Worm (Caenorhabditis elegans): ENCODE measurements around the gene atic-1.

The atic-1 gene

ce11 chrIV:7881726-7882125 is at the start of gene atic-1:
TSS of gene atic-1 (plus strand) at chrIV:7882026.
- TF ChIP-seq T22C8.4 (GFP tag; IDR thresholded peaks at IDR 0.05) (no peak), klf-2 (GFP tag; conservative IDR thresholded peaks at IDR 0.05) (no peak), ztf-23 (GFP tag; IDR thresholded peaks at IDR 0.05) (no peak), cog-1 (tag; optimal IDR thresholded peaks at IDR 0.05) (no peak)

ce11 chrIV:7834625-7835228 is 47.1 kb upstream of the atic-1 start, which contains the start of gene erp-44.2:
TSS of gene erp-44.2 (minus strand) at chrIV:7834675.
- no peak for TF ChIP-seq tab-1 (GFP tag; IDR thresholded peaks at IDR 0.05)
- TF ChIP-seq cog-1 (tag; optimal IDR thresholded peaks at IDR 0.05) = no peak
- TF ChIP-seq ztf-23 (GFP tag; IDR thresholded peaks at IDR 0.05) = no peak
- TF ChIP-seq ztf-29 (GFP tag; IDR thresholded peaks at IDR 0.05) = no peak
- no peak for TF ChIP-seq ref-1 (GFP tag; conservative IDR thresholded peaks at IDR 0.05)
- no peak for TF ChIP-seq flt-1 (GFP tag; IDR thresholded peaks at IDR 0.05)
- no peak for TF ChIP-seq T22C8.4 (GFP tag; IDR thresholded peaks at IDR 0.05)

- TF ChIP-seq ztf-23 (GFP tag; IDR thresholded peaks at IDR 0.05) (no peak), cog-1 (tag; optimal IDR thresholded peaks at IDR 0.05) (no peak), flt-1 (GFP tag; IDR thresholded peaks at IDR 0.05) (no peak), klf-2 (GFP tag; conservative IDR thresholded peaks at IDR 0.05) (no peak), ref-1 (GFP tag; conservative IDR thresholded peaks at IDR 0.05) (no peak), ztf-29 (GFP tag; IDR thresholded peaks at IDR 0.05) (no peak), med-1 (GFP tag; optimal IDR thresholded peaks at IDR 0.05; ENCODE audit: insufficient read depth) (no peak), T22C8.4 (GFP tag; IDR thresholded peaks at IDR 0.05) (no peak), tab-1 (GFP tag; IDR thresholded peaks at IDR 0.05) (no peak)
Measured at ce11 chrIV:7836030-7836429, 45.8 kb upstream of the atic-1 start.

ce11 chrIV:7836491-7836890 is 45.3 kb upstream of the atic-1 start:
- TF ChIP-seq ztf-23 (GFP tag; IDR thresholded peaks at IDR 0.05) (no peak), tab-1 (GFP tag; IDR thresholded peaks at IDR 0.05) (no peak), flt-1 (GFP tag; IDR thresholded peaks at IDR 0.05) (no peak), klf-2 (GFP tag; conservative IDR thresholded peaks at IDR 0.05) (no peak), ztf-29 (GFP tag; IDR thresholded peaks at IDR 0.05) (no peak)

ce11 chrIV:7838426-7838825 is 43.4 kb upstream of the atic-1 start, which contains the start of gene C06A6.7:
TSS of gene C06A6.7 (minus strand) at chrIV:7838526.
- TF ChIP-seq T22C8.4 (GFP tag; IDR thresholded peaks at IDR 0.05) = no peak
- TF ChIP-seq cog-1 (tag; optimal IDR thresholded peaks at IDR 0.05) = no peak
- TF ChIP-seq tab-1 (GFP tag; IDR thresholded peaks at IDR 0.05) = no peak
- TF ChIP-seq ref-1 (GFP tag; conservative IDR thresholded peaks at IDR 0.05) = no peak
- TF ChIP-seq ztf-29 (GFP tag; IDR thresholded peaks at IDR 0.05) = no peak
- TF ChIP-seq klf-2 (GFP tag; conservative IDR thresholded peaks at IDR 0.05) = no peak
- no peak for TF ChIP-seq med-1 (GFP tag; optimal IDR thresholded peaks at IDR 0.05; ENCODE audit: insufficient read depth)
- TF ChIP-seq flt-1 (GFP tag; IDR thresholded peaks at IDR 0.05) = no peak
- no peak for TF ChIP-seq ztf-23 (GFP tag; IDR thresholded peaks at IDR 0.05)

ce11 chrIV:7839923-7840322 is 41.9 kb upstream of the atic-1 start:
- TF ChIP-seq tab-1 (GFP tag; IDR thresholded peaks at IDR 0.05) (no peak), cog-1 (tag; optimal IDR thresholded peaks at IDR 0.05) (no peak), ztf-29 (GFP tag; IDR thresholded peaks at IDR 0.05) (no peak), flt-1 (GFP tag; IDR thresholded peaks at IDR 0.05) (no peak), klf-2 (GFP tag; conservative IDR thresholded peaks at IDR 0.05) (no peak), ref-1 (GFP tag; conservative IDR thresholded peaks at IDR 0.05) (no peak), ztf-23 (GFP tag; IDR thresholded peaks at IDR 0.05) (no peak), T22C8.4 (GFP tag; IDR thresholded peaks at IDR 0.05) (no peak), med-1 (GFP tag; optimal IDR thresholded peaks at IDR 0.05; ENCODE audit: insufficient read depth) (no peak)

ce11 chrIV:7841218-7841617 is 40.6 kb upstream of the atic-1 start:
- TF ChIP-seq ref-1 (GFP tag; conservative IDR thresholded peaks at IDR 0.05) (no peak), cog-1 (tag; optimal IDR thresholded peaks at IDR 0.05) (no peak), T22C8.4 (GFP tag; IDR thresholded peaks at IDR 0.05) (no peak), med-1 (GFP tag; optimal IDR thresholded peaks at IDR 0.05; ENCODE audit: insufficient read depth) (no peak), ztf-29 (GFP tag; IDR thresholded peaks at IDR 0.05) (no peak), klf-2 (GFP tag; conservative IDR thresholded peaks at IDR 0.05) (no peak), ztf-23 (GFP tag; IDR thresholded peaks at IDR 0.05) (no peak), tab-1 (GFP tag; IDR thresholded peaks at IDR 0.05) (no peak), flt-1 (GFP tag; IDR thresholded peaks at IDR 0.05) (no peak)

- TF ChIP-seq T22C8.4 (GFP tag; IDR thresholded peaks at IDR 0.05) = no peak
- no peak for TF ChIP-seq klf-2 (GFP tag; conservative IDR thresholded peaks at IDR 0.05)
- no peak for TF ChIP-seq flt-1 (GFP tag; IDR thresholded peaks at IDR 0.05)
- no peak for TF ChIP-seq med-1 (GFP tag; optimal IDR thresholded peaks at IDR 0.05; ENCODE audit: insufficient read depth)
- TF ChIP-seq cog-1 (tag; optimal IDR thresholded peaks at IDR 0.05) = no peak
- no peak for TF ChIP-seq ztf-23 (GFP tag; IDR thresholded peaks at IDR 0.05)
- no peak for TF ChIP-seq ref-1 (GFP tag; conservative IDR thresholded peaks at IDR 0.05)
Measured at ce11 chrIV:7844333-7844973, 37.4 kb upstream of the atic-1 start.

- TF ChIP-seq T22C8.4 (GFP tag; IDR thresholded peaks at IDR 0.05) (no peak), tab-1 (GFP tag; IDR thresholded peaks at IDR 0.05) (no peak), cog-1 (tag; optimal IDR thresholded peaks at IDR 0.05) (peak; percentile 80), ztf-29 (GFP tag; IDR thresholded peaks at IDR 0.05) (0 out of 2 replicates have a peak, but pooled peaks have one; percentile 42), flt-1 (GFP tag; IDR thresholded peaks at IDR 0.05) (no peak; the same call in 1 of the 2 replicates), ztf-23 (GFP tag; IDR thresholded peaks at IDR 0.05) (0 out of 2 replicates have a peak, but pooled peaks have one; percentile 50), ref-1 (GFP tag; conservative IDR thresholded peaks at IDR 0.05) (no peak; the same call in 1 of the 2 replicates), med-1 (GFP tag; optimal IDR thresholded peaks at IDR 0.05; ENCODE audit: insufficient read depth) (no peak)
Measured at ce11 chrIV:7845585-7845984, 36.2 kb upstream of the atic-1 start.

ce11 chrIV:7846386-7846785 is 35.4 kb upstream of the atic-1 start, which contains the start of gene C06A6.2:
TSS of gene C06A6.2 (plus strand) at chrIV:7846622.
- no peak for TF ChIP-seq klf-2 (GFP tag; conservative IDR thresholded peaks at IDR 0.05)
- no peak for TF ChIP-seq tab-1 (GFP tag; IDR thresholded peaks at IDR 0.05)
- TF ChIP-seq T22C8.4 (GFP tag; IDR thresholded peaks at IDR 0.05) = no peak
- TF ChIP-seq cog-1 (tag; optimal IDR thresholded peaks at IDR 0.05) = no peak
- no peak for TF ChIP-seq ztf-29 (GFP tag; IDR thresholded peaks at IDR 0.05)
- no peak for TF ChIP-seq ref-1 (GFP tag; conservative IDR thresholded peaks at IDR 0.05)
- TF ChIP-seq med-1 (GFP tag; optimal IDR thresholded peaks at IDR 0.05; ENCODE audit: insufficient read depth) = no peak
- no peak for TF ChIP-seq ztf-23 (GFP tag; IDR thresholded peaks at IDR 0.05)
- no peak for TF ChIP-seq flt-1 (GFP tag; IDR thresholded peaks at IDR 0.05)

Measured in whole organism, midembryonic.